Worm (Caenorhabditis elegans) whole organism, young adult: ENCODE results near the gene ztf-9.

Experiments used
- Y95B8A.8 ChIP-seq: fragments of 200-800 bp; sonication (Bioruptor generic); IDR thresholded peaks from 2 replicates; pipeline ENCODE4 v1.3.6; 2022; ENCODE audit warnings: missing genetic modification reagents, missing genetic modification characterization, missing compliant biosample characterization
- ceh-91 ChIP-seq: fragments of 200-800 bp; sonication (Bioruptor generic); IDR thresholded peaks from 2 replicates; pipeline ENCODE4 v1.3.6; 2022; ENCODE audit warnings: missing genetic modification reagents, missing genetic modification characterization, missing compliant biosample characterization
- hlh-26 ChIP-seq: fragments of 200-800 bp; sonication (Bioruptor generic); conservative IDR thresholded peaks from 2 replicates; pipeline ENCODE4 v1.3.6; 2022; ENCODE audit warnings: missing genetic modification reagents, missing genetic modification characterization, missing compliant biosample characterization
- hrde-1 ChIP-seq: sonication (generic microtip); optimal IDR thresholded peaks from 2 replicates; lab custom pipeline; 2016; ENCODE audit warnings: missing genetic modification characterization, mild to moderate bottlenecking, missing compliant biosample characterization, moderate library complexity, missing genotype, missing genetic modification reagents, borderline replicate concordance
- nhr-27 ChIP-seq: fragments of 200-800 bp; sonication (Bioruptor generic); optimal IDR thresholded peaks from 2 replicates; lab custom pipeline; 2018; ENCODE audit warnings: mild to moderate bottlenecking, missing genetic modification characterization, moderate library complexity, missing compliant biosample characterization
- pha-4 ChIP-seq: fragments of 150-350 bp; sonication (generic microtip); optimal IDR thresholded peaks from 2 replicates; lab custom pipeline; 2014; ENCODE audit warnings: missing biosample characterization, missing genetic modification reagents, missing genetic modification characterization
- rec-8 ChIP-seq, 2 experiments: sonication (generic microtip); optimal IDR thresholded peaks; 2 replicates each; lab custom pipeline; 2016; ENCODE audit warnings: mild to moderate bottlenecking in 2 of 2, missing genetic modification characterization in 2 of 2, missing genetic modification reagents in 2 of 2, missing genotype in 2 of 2, missing biosample characterization in 1 of 2, missing compliant biosample characterization in 1 of 2, moderate library complexity in 1 of 2
- snpc-1.3 ChIP-seq: sonication (generic microtip); optimal IDR thresholded peaks from 2 replicates; lab custom pipeline; 2017; ENCODE audit warnings: missing genetic modification characterization, mild to moderate bottlenecking, missing compliant biosample characterization, antibody characterized with exemption, moderate library complexity, missing genotype, missing genetic modification reagents; ENCODE audit not compliant: insufficient read depth
- snpc-4 ChIP-seq, 5 experiments: fragments of 150-350 bp in 1 of 5; sonication (generic microtip) in 4 of 5; optimal IDR thresholded peaks; 2 replicates each; lab custom pipeline; 2014 to 2018; ENCODE audit warnings: missing genetic modification characterization in 5 of 5, missing biosample characterization in 3 of 5, antibody characterized with exemption in 2 of 5, mild to moderate bottlenecking in 2 of 5, missing compliant biosample characterization in 2 of 5, missing genotype in 2 of 5, moderate library complexity in 2 of 5, missing genetic modification reagents in 1 of 5
- tbp1 ChIP-seq: fragments of 200-800 bp; sonication (Bioruptor generic); optimal IDR thresholded peaks from 2 replicates; lab custom pipeline; 2018; ENCODE audit warnings: mild to moderate bottlenecking, missing genetic modification characterization, missing compliant biosample characterization
- tlf-1 ChIP-seq: fragments of 200-800 bp; sonication (Bioruptor generic); optimal IDR thresholded peaks from 2 replicates; lab custom pipeline; 2018; ENCODE audit warnings: mild to moderate bottlenecking, missing genetic modification characterization, missing compliant biosample characterization
- unc-62 ChIP-seq: fragments of 150-350 bp; optimal IDR thresholded peaks from 2 replicates; lab custom pipeline; 2014; ENCODE audit warnings: missing biosample characterization, missing genetic modification reagents, missing genetic modification characterization
- ztf-18 ChIP-seq: sonication (generic microtip); optimal IDR thresholded peaks from 2 replicates; lab custom pipeline; 2016; ENCODE audit warnings: missing genotype, mild to moderate bottlenecking, missing genetic modification characterization, missing compliant biosample characterization
- ztf-26 ChIP-seq: sonication (generic microtip); optimal IDR thresholded peaks from 2 replicates; lab custom pipeline; 2017; ENCODE audit warnings: missing genetic modification characterization, missing compliant biosample characterization

- TF ChIP-seq tlf-1 (no peak), snpc-1.3 (no peak), Y95B8A.8 (no peak), tbp1 (GFP tag; lab: Kevin White, UChicago) (no peak), hrde-1 (tag; lab: Kevin White, UChicago) (no peak), ztf-26 (tag; lab: Kevin White, UChicago) (no peak), unc-62 (no peak), rec-8 (tag; optimal IDR thresholded peaks at IDR 0.05; lab: Kevin White, UChicago) (no peak), ztf-18 (tag; lab: Kevin White, UChicago) (no peak), nhr-27 (tag; lab: Kevin White, UChicago) (no peak), snpc-4 (GFP tag; optimal IDR thresholded peaks at IDR 0.05; lab: Kevin White, UChicago) (no peak), snpc-4 (tag; optimal IDR thresholded peaks at IDR 0.05; lab: Kevin White, UChicago) (no peak), pha-4 (tag; lab: Kevin White, UChicago) (no peak), hlh-26 (GFP tag; lab: Robert Waterston, UW) (no peak), ceh-91 (GFP tag; lab: Robert Waterston, UW) (no peak)
Measured at ce11 chrV:9716397-9716796, 24.4 kb upstream of the ztf-9 start, which contains the start of gene str-188.
